Fruit fly (Drosophila melanogaster) whole organism, adult: Measurements from ENCODE around the gene OdsH.

Experiments
- CG11617 ChIP-seq: fragments of 200-800 bp; sonication (Bioruptor generic); optimal IDR thresholded peaks from 2 replicates; lab custom pipeline; 2017; ENCODE audit warnings: mild to moderate bottlenecking, missing biosample characterization, missing genetic modification reagents, missing genetic modification characterization
- CG12768 ChIP-seq: fragments of 200-800 bp; sonication (Bioruptor generic); optimal IDR thresholded peaks from 2 replicates; lab custom pipeline; 2017; ENCODE audit warnings: missing biosample characterization, missing genetic modification characterization, mild to moderate bottlenecking, moderate library complexity, missing genetic modification reagents
- CG14711 ChIP-seq: fragments of 200-800 bp; sonication (Bioruptor generic); optimal IDR thresholded peaks from 2 replicates; lab custom pipeline; 2018; ENCODE audit warnings: missing biosample characterization, mild to moderate bottlenecking, missing genetic modification characterization, moderate library complexity
- CG33017 ChIP-seq: fragments of 200-800 bp; sonication (Bioruptor generic); optimal IDR thresholded peaks from 2 replicates; lab custom pipeline; 2018; ENCODE audit warnings: missing biosample characterization, mild to moderate bottlenecking, missing genetic modification characterization, moderate library complexity
- CG7045 ChIP-seq: fragments of 200-800 bp; sonication (Bioruptor generic); optimal IDR thresholded peaks from 2 replicates; lab custom pipeline; 2017; ENCODE audit warnings: missing biosample characterization, mild to moderate bottlenecking, missing genetic modification characterization
- CG7101 ChIP-seq: fragments of 200-800 bp; sonication (Bioruptor generic); optimal IDR thresholded peaks from 2 replicates; lab custom pipeline; 2018; ENCODE audit warnings: missing biosample characterization, mild to moderate bottlenecking, missing genetic modification characterization, moderate library complexity
- Clk ChIP-seq: fragments of 200-800 bp; sonication (Bioruptor generic); optimal IDR thresholded peaks from 2 replicates; lab custom pipeline; 2017; ENCODE audit warnings: missing biosample characterization, missing genetic modification characterization
- Hr96 ChIP-seq: fragments of 200-800 bp; sonication (Bioruptor generic); optimal IDR thresholded peaks from 2 replicates; lab custom pipeline; 2016; ENCODE audit warnings: missing biosample characterization, missing genetic modification characterization
- Mnt ChIP-seq: fragments of 200-800 bp; sonication (Bioruptor generic); optimal IDR thresholded peaks from 2 replicates; lab custom pipeline; 2016; ENCODE audit warnings: missing biosample characterization, mild to moderate bottlenecking, missing genetic modification characterization
- cnc ChIP-seq, 2 experiments: fragments of >200 bp; optimal IDR thresholded peaks; 2 replicates each; lab custom pipeline; 2017
- ovo ChIP-seq: fragments of 200-800 bp; sonication (Bioruptor generic); optimal IDR thresholded peaks from 2 replicates; lab custom pipeline; 2016; ENCODE audit warnings: missing biosample characterization, missing genetic modification characterization
- pad ChIP-seq: fragments of 200-800 bp; sonication (Bioruptor generic); optimal IDR thresholded peaks from 3 replicates; lab custom pipeline; 2017; ENCODE audit warnings: missing biosample characterization, missing genetic modification characterization, mild to moderate bottlenecking, moderate library complexity, missing genetic modification reagents
- toe ChIP-seq: fragments of 200-800 bp; sonication (Bioruptor generic); optimal IDR thresholded peaks from 2 replicates; lab custom pipeline; 2016; ENCODE audit warnings: missing biosample characterization, missing genetic modification characterization

DNA sequence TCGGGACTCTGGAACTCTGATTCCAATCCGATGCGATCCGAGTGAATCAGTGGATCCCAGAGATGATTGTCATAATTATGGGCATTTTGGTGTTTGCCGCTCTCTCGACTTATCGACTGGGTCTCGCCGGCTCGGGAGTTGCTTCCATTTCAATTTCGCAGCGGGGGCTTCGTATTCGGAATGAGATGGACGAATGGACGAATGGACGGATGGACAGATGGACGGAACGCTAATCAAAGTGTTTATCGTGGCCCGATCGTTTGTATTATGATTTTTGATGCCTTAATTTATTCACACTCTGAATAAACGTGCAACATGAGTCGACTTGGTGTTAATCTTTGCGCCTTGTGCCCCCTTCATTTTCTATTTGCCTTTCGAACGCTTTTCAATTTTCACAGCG is 10.0 kb upstream of the OdsH start:
- TF ChIP-seq CG7101 (tag; lab: Kevin White, UChicago) (no peak), CG7045 (GFP tag; lab: Kevin White, UChicago) (no peak), Hr96 (no peak), CG12768 (GFP tag; lab: Kevin White, UChicago) (no peak), CG33017 (tag; lab: Kevin White, UChicago) (no peak), toe (GFP tag; lab: Kevin White, UChicago) (no peak), Mnt (no peak), CG11617 (GFP tag; lab: Kevin White, UChicago) (no peak), CG14711 (tag; lab: Kevin White, UChicago) (no peak), ovo (no peak), pad (GFP tag; lab: Kevin White, UChicago) (no peak), cnc (optimal IDR thresholded peaks at IDR 0.05; lab: Kevin White, UChicago) (no peak), Clk (GFP tag; lab: Kevin White, UChicago) (no peak)
